Worm (Caenorhabditis elegans): ENCODE results near the gene rgr-1.
"Not testable (repeated sequence)": the region's sequence is repeated elsewhere in the genome, so short reads cannot be mapped to it uniquely, and the experiment has no call there.

rgr-1 gene

ce11 chrIII:9420231-9420630 is 26.7 kb downstream of the rgr-1 start, which contains the start of gene T26G10.4:
TSS of gene T26G10.4 (plus strand) at chrIII:9420531.
- TF ChIP-seq unc-3 (GFP tag; conservative IDR thresholded peaks at IDR 0.05); unc-3 (tag; optimal IDR thresholded peaks at IDR 0.05); pha-4 (tag; optimal IDR thresholded peaks at IDR 0.05); rnt-1 (tag; optimal IDR thresholded peaks at IDR 0.05): not testable (repeated sequence)

- TF ChIP-seq npax-4 (tag; optimal IDR thresholded peaks at IDR 0.05): no peak
- no peak for TF ChIP-seq ahr-1 (tag; optimal IDR thresholded peaks at IDR 0.05)
- no peak for TF ChIP-seq unc-3 (GFP tag; conservative IDR thresholded peaks at IDR 0.05)
- TF ChIP-seq unc-3 (tag; optimal IDR thresholded peaks at IDR 0.05): no peak
- TF ChIP-seq madf-2 (tag; optimal IDR thresholded peaks at IDR 0.05): no peak
- no peak for TF ChIP-seq pha-2 (tag; optimal IDR thresholded peaks at IDR 0.05)
- no peak for TF ChIP-seq sox-2 (GFP tag; IDR thresholded peaks at IDR 0.05)
- TF ChIP-seq gmeb-2 (tag; optimal IDR thresholded peaks at IDR 0.05): no peak
- no peak for TF ChIP-seq ref-2 (tag; optimal IDR thresholded peaks at IDR 0.05)
- no peak for TF ChIP-seq ets-4 (tag; optimal IDR thresholded peaks at IDR 0.05)
Measured at ce11 chrIII:9426301-9426700, 32.8 kb downstream of the rgr-1 start, which contains the start of gene T26G10.5. TSS of gene T26G10.5 (minus strand) at chrIII:9426401.

- TF ChIP-seq elt-4 (tag; optimal IDR thresholded peaks at IDR 0.05) (no peak), rnt-1 (tag; optimal IDR thresholded peaks at IDR 0.05) (no peak), fkh-10 (GFP tag; optimal IDR thresholded peaks at IDR 0.05) (no peak), che-1 (tag; optimal IDR thresholded peaks at IDR 0.05) (no peak), pros-1 (tag; optimal IDR thresholded peaks at IDR 0.05) (no peak), fax-1 (tag; optimal IDR thresholded peaks at IDR 0.05) (no peak), dve-1 (tag; optimal IDR thresholded peaks at IDR 0.05) (no peak), pha-4 (tag; optimal IDR thresholded peaks at IDR 0.05) (no peak), elt-2 (tag; optimal IDR thresholded peaks at IDR 0.05) (no peak)
Measured at ce11 chrIII:9433576-9434107, 40.1 kb downstream of the rgr-1 start, which contains the start of gene cpar-1. TSS of gene cpar-1 (plus strand) at chrIII:9434057.

ce11 chrIII:9434999-9435398 is 41.5 kb downstream of the rgr-1 start:
- no peak for TF ChIP-seq ceh-22 (tag; optimal IDR thresholded peaks at IDR 0.05)
- no peak for TF ChIP-seq hlh-13 (GFP tag; optimal IDR thresholded peaks at IDR 0.05)
- TF ChIP-seq pha-4 (tag; optimal IDR thresholded peaks at IDR 0.05): no peak
- no peak for TF ChIP-seq pqm-1 (tag; optimal IDR thresholded peaks at IDR 0.05)
- no peak for TF ChIP-seq hlh-8 (tag; optimal IDR thresholded peaks at IDR 0.05)
- TF ChIP-seq hlh-30 (tag; optimal IDR thresholded peaks at IDR 0.05; ENCODE audit: insufficient read depth): no peak
- no peak for TF ChIP-seq unc-86 (tag; optimal IDR thresholded peaks at IDR 0.05)
- no peak for TF ChIP-seq sox-4 (tag; optimal IDR thresholded peaks at IDR 0.05)
- TF ChIP-seq sdc-2 (tag; optimal IDR thresholded peaks at IDR 0.05): no peak
- no peak for TF ChIP-seq elt-2 (tag; optimal IDR thresholded peaks at IDR 0.05)
- no peak for TF ChIP-seq ttx-3 (tag; optimal IDR thresholded peaks at IDR 0.05)
- no peak for TF ChIP-seq ceh-24 (tag; optimal IDR thresholded peaks at IDR 0.05)
- TF ChIP-seq ama-1 (optimal IDR thresholded peaks at IDR 0.05): no peak
- TF ChIP-seq ref-2 (tag; optimal IDR thresholded peaks at IDR 0.05): no peak

DNA sequence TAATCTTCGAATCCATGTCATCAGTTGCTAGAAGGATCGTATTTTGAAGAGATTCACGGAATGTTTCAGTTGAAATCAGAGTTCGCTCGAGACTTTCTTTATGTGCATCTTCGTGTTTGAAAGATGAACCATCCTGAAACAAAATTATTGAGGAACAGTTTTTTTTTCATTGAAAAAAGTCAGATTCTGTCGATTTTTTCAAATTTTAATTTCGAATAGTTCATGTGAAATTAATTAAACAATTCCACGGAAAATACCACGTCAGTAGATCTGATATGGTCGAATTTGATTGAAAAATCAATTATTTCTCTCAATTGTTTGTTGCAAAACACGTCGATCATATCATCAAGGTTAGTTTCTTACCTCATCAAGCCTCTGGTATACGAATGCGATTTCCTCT is 45.9 kb downstream of the rgr-1 start, which contains the start of gene F54C8.1:
Gene F54C8.1 (plus strand): TSS at position 301 of the 400 bp plus-strand sequence.
- no peak for TF ChIP-seq ceh-19 (GFP tag; optimal IDR thresholded peaks at IDR 0.05)
- TF ChIP-seq ceh-9 (tag; optimal IDR thresholded peaks at IDR 0.05): no peak
- TF ChIP-seq elt-4 (tag; optimal IDR thresholded peaks at IDR 0.05): no peak
- no peak for TF ChIP-seq C08G9.2 (tag; optimal IDR thresholded peaks at IDR 0.05)
- no peak for TF ChIP-seq ceh-14 (tag; optimal IDR thresholded peaks at IDR 0.05)
- TF ChIP-seq unc-42 (tag; optimal IDR thresholded peaks at IDR 0.05): no peak
- no peak for TF ChIP-seq ceh-48 (tag; optimal IDR thresholded peaks at IDR 0.05)
- TF ChIP-seq ceh-30 (tag; optimal IDR thresholded peaks at IDR 0.05): no peak
- TF ChIP-seq mec-3 (tag; optimal IDR thresholded peaks at IDR 0.05; ENCODE audit: borderline replicate concordance): no peak
- TF ChIP-seq ztf-16 (tag; optimal IDR thresholded peaks at IDR 0.05): no peak
- TF ChIP-seq dve-1 (tag; optimal IDR thresholded peaks at IDR 0.05): no peak

Data from whole organism, late embryonic.